Worm (Caenorhabditis elegans) whole organism, L4 larva: ENCODE results near the gene pph-6.

ENCODE experiments used
- F10B5.3 ChIP-seq: sonication (generic microtip); optimal IDR thresholded peaks from 2 replicates; lab custom pipeline; 2016; ENCODE audit warnings: mild to moderate bottlenecking, missing genetic modification characterization, missing compliant biosample characterization
- F37D6.2 ChIP-seq: sonication (generic microtip); optimal IDR thresholded peaks from 2 replicates; lab custom pipeline; 2016; ENCODE audit warnings: mild to moderate bottlenecking, missing genetic modification characterization, missing compliant biosample characterization
- F44E2.7 ChIP-seq: fragments of 200-800 bp; sonication (Bioruptor generic); IDR thresholded peaks from 2 replicates; pipeline ENCODE4 v2.1.2; 2022; ENCODE audit warnings: missing genetic modification characterization, missing compliant biosample characterization
- F49E8.2 ChIP-seq: sonication (generic microtip); optimal IDR thresholded peaks from 2 replicates; lab custom pipeline; 2016; ENCODE audit warnings: missing compliant biosample characterization, mild to moderate bottlenecking, missing genetic modification characterization, borderline replicate concordance
- R02D3.7 ChIP-seq: fragments of 150-350 bp; sonication (generic microtip); optimal IDR thresholded peaks from 3 replicates; lab custom pipeline; 2014; ENCODE audit warnings: missing biosample characterization, missing genetic modification characterization
- Y5F2A.4 ChIP-seq: fragments of 200-800 bp; sonication (Bioruptor generic); optimal IDR thresholded peaks from 2 replicates; lab custom pipeline; 2018; ENCODE audit warnings: mild to moderate bottlenecking, missing genetic modification characterization, missing compliant biosample characterization
- ZK337.2 ChIP-seq: fragments of 200-800 bp; sonication (Bioruptor generic); IDR thresholded peaks from 2 replicates; pipeline ENCODE4 v1.3.6; 2022; ENCODE audit warnings: missing genetic modification reagents, missing genetic modification characterization, missing compliant biosample characterization
- ZK546.5 ChIP-seq, 2 experiments: sonication (generic microtip); optimal IDR thresholded peaks; 2 replicates each; lab custom pipeline; 2017; ENCODE audit warnings: missing biosample characterization in 2 of 2, missing genetic modification characterization in 2 of 2
- aha-1 ChIP-seq: fragments of 150-350 bp; peaks from one replicate; lab custom pipeline; 2014; ENCODE audit warnings: missing biosample characterization, missing genetic modification characterization
- arid-1 ChIP-seq: fragments of 200-800 bp; sonication (Bioruptor generic); conservative IDR thresholded peaks from 2 replicates; pipeline ENCODE4 v1.3.6; 2022; ENCODE audit warnings: missing genetic modification reagents, missing genetic modification characterization, missing compliant biosample characterization
- ceh-20 ChIP-seq: fragments of 200-800 bp; sonication (Bioruptor generic); IDR thresholded peaks from 2 replicates; pipeline ENCODE4 v1.3.6; 2022; ENCODE audit warnings: missing genetic modification reagents, missing genetic modification characterization, missing compliant biosample characterization
- ceh-28 ChIP-seq: fragments of 150-350 bp; optimal IDR thresholded peaks from 2 replicates; lab custom pipeline; 2014; ENCODE audit warnings: missing biosample characterization, missing genetic modification reagents, missing genetic modification characterization
- ceh-44 ChIP-seq: fragments of 200-800 bp; sonication (Bioruptor generic); IDR thresholded peaks from 2 replicates; pipeline ENCODE4 v1.3.6; 2022; ENCODE audit warnings: missing genetic modification reagents, missing genetic modification characterization, missing compliant biosample characterization
- ceh-62 ChIP-seq: sonication (generic microtip); optimal IDR thresholded peaks from 2 replicates; lab custom pipeline; 2017; ENCODE audit warnings: missing biosample characterization, missing genetic modification characterization
- ceh-82 ChIP-seq: sonication (generic microtip); optimal IDR thresholded peaks from 2 replicates; lab custom pipeline; 2017; ENCODE audit warnings: missing biosample characterization, missing genetic modification characterization
- ctbp-1 ChIP-seq: fragments of 200-800 bp; sonication (Bioruptor generic); IDR thresholded peaks from 2 replicates; pipeline ENCODE4 v1.3.6; 2022; ENCODE audit warnings: missing genetic modification reagents, missing genetic modification characterization, missing compliant biosample characterization
- daf-12 ChIP-seq: fragments of 150-350 bp; optimal IDR thresholded peaks from 2 replicates; lab custom pipeline; 2014; ENCODE audit warnings: missing biosample characterization, missing genetic modification reagents, missing genetic modification characterization
- daf-8 ChIP-seq: fragments of 200-800 bp; sonication (Bioruptor generic); IDR thresholded peaks from 2 replicates; pipeline ENCODE4 v1.3.6; 2022; ENCODE audit warnings: missing genetic modification characterization, missing compliant biosample characterization
- dmd-6 ChIP-seq: fragments of 200-800 bp; sonication (Bioruptor generic); IDR thresholded peaks from 2 replicates; pipeline ENCODE4 v1.3.6; 2022; ENCODE audit warnings: missing genetic modification reagents, missing genetic modification characterization, missing compliant biosample characterization
- dve-1 ChIP-seq: sonication (generic microtip); optimal IDR thresholded peaks from 2 replicates; lab custom pipeline; 2017; ENCODE audit warnings: antibody characterized with exemption, mild to moderate bottlenecking, missing genetic modification characterization, missing compliant biosample characterization; ENCODE audit not compliant: insufficient read depth
- fos-1 ChIP-seq: fragments of 150-350 bp; optimal IDR thresholded peaks from 2 replicates; lab custom pipeline; 2014; ENCODE audit warnings: missing biosample characterization, missing genetic modification characterization
- hlh-11 ChIP-seq: fragments of 200-800 bp; sonication (Bioruptor generic); optimal IDR thresholded peaks from 2 replicates; lab custom pipeline; 2018; ENCODE audit warnings: mild to moderate bottlenecking, missing genetic modification characterization, missing compliant biosample characterization
- hlh-30 ChIP-seq: sonication (generic microtip); optimal IDR thresholded peaks from 2 replicates; lab custom pipeline; 2017; ENCODE audit warnings: antibody characterized with exemption, mild to moderate bottlenecking, missing genetic modification characterization, missing compliant biosample characterization; ENCODE audit not compliant: insufficient read depth
- lin-1 ChIP-seq: fragments of 200-800 bp; sonication (Bioruptor generic); IDR thresholded peaks from 2 replicates; pipeline ENCODE4 v1.3.6; 2022; ENCODE audit warnings: missing genetic modification reagents, missing genetic modification characterization, missing compliant biosample characterization
- lin-15B ChIP-seq: fragments of 150-350 bp; sonication (generic microtip); optimal IDR thresholded peaks from 3 replicates; lab custom pipeline; 2014; ENCODE audit warnings: missing biosample characterization, missing genetic modification characterization
- lin-29 ChIP-seq: fragments of 200-800 bp; sonication (Bioruptor generic); IDR thresholded peaks from 2 replicates; pipeline ENCODE4 v1.3.6; 2022; ENCODE audit warnings: missing genetic modification reagents, missing genetic modification characterization, missing compliant biosample characterization
- lin-39 ChIP-seq: fragments of 150-350 bp; optimal IDR thresholded peaks from 2 replicates; lab custom pipeline; 2014; ENCODE audit warnings: missing biosample characterization, missing genetic modification reagents, missing genetic modification characterization
- lir-3 ChIP-seq: sonication (generic microtip); optimal IDR thresholded peaks from 2 replicates; lab custom pipeline; 2016; ENCODE audit warnings: mild to moderate bottlenecking, missing genetic modification characterization, missing compliant biosample characterization
- lsy-2 ChIP-seq, 2 experiments: fragments of 150-350 bp in 1 of 2; sonication (generic microtip) in 1 of 2; optimal IDR thresholded peaks; 2 replicates each; lab custom pipeline; 2014 to 2017; ENCODE audit warnings: missing biosample characterization in 2 of 2, missing genetic modification characterization in 2 of 2
- madf-5 ChIP-seq, 2 experiments: fragments of 200-800 bp; sonication (Bioruptor generic); IDR thresholded peaks; 2 replicates each; pipeline ENCODE4 v1.3.6; 2022; ENCODE audit warnings: missing compliant biosample characterization in 2 of 2, missing genetic modification characterization in 2 of 2
- mdl-1 ChIP-seq, 2 experiments: fragments of 150-350 bp in 1 of 2; sonication (generic microtip) in 1 of 2; optimal IDR thresholded peaks; 2 replicates each; lab custom pipeline; 2014 to 2017; ENCODE audit warnings: missing biosample characterization in 2 of 2, missing genetic modification characterization in 2 of 2
- mxl-3 ChIP-seq: fragments of 200-800 bp; sonication (Bioruptor generic); optimal IDR thresholded peaks from 2 replicates; lab custom pipeline; 2018; ENCODE audit warnings: mild to moderate bottlenecking, missing genetic modification characterization, missing compliant biosample characterization
- nhr-102 ChIP-seq: sonication (generic microtip); optimal IDR thresholded peaks from 2 replicates; lab custom pipeline; 2016; ENCODE audit warnings: mild to moderate bottlenecking, missing genetic modification characterization, moderate library complexity, missing compliant biosample characterization
- nhr-11 ChIP-seq: fragments of 150-350 bp; optimal IDR thresholded peaks from 2 replicates; lab custom pipeline; 2014; ENCODE audit warnings: missing biosample characterization, missing genetic modification characterization
- nhr-25 ChIP-seq: sonication (generic microtip); optimal IDR thresholded peaks from 2 replicates; lab custom pipeline; 2017; ENCODE audit warnings: missing genetic modification characterization, mild to moderate bottlenecking, missing compliant biosample characterization, antibody characterized with exemption, moderate library complexity, borderline replicate concordance; ENCODE audit not compliant: insufficient read depth
- nhr-28 ChIP-seq: fragments of 150-350 bp; optimal IDR thresholded peaks from 2 replicates; lab custom pipeline; 2014; ENCODE audit warnings: missing biosample characterization, missing genetic modification characterization
- nhr-41 ChIP-seq: fragments of 200-800 bp; sonication (Bioruptor generic); IDR thresholded peaks from 2 replicates; pipeline ENCODE4 v1.3.6; 2022; ENCODE audit warnings: missing genetic modification reagents, missing genetic modification characterization, missing compliant biosample characterization
- nhr-77 ChIP-seq: fragments of 150-350 bp; optimal IDR thresholded peaks from 2 replicates; lab custom pipeline; 2014; ENCODE audit warnings: missing biosample characterization, missing genetic modification characterization
- pha-4 ChIP-seq, 2 experiments: fragments of 150-350 bp in 1 of 2; fragments of 200-800 bp in 1 of 2; sonication (Bioruptor generic) in 1 of 2; IDR thresholded peaks in 1 of 2; optimal IDR thresholded peaks in 1 of 2; 2 replicates each; pipeline versions ENCODE4 v1.3.6 to Lab custom; 2014 to 2022; ENCODE audit warnings: missing genetic modification characterization in 2 of 2, missing genetic modification reagents in 2 of 2, missing biosample characterization in 1 of 2, missing compliant biosample characterization in 1 of 2
- php-3 ChIP-seq: fragments of 200-800 bp; sonication (Bioruptor generic); IDR thresholded peaks from 2 replicates; pipeline ENCODE4 v1.3.6; 2022; ENCODE audit warnings: missing genetic modification reagents, missing genetic modification characterization, missing compliant biosample characterization
- sdz-12 ChIP-seq: fragments of 200-800 bp; sonication (Bioruptor generic); optimal IDR thresholded peaks from 2 replicates; lab custom pipeline; 2018; ENCODE audit warnings: mild to moderate bottlenecking, missing genetic modification characterization, missing compliant biosample characterization
- set-16 ChIP-seq: fragments of 200-800 bp; sonication (Bioruptor generic); IDR thresholded peaks from 2 replicates; pipeline ENCODE4 v1.3.6; 2022; ENCODE audit warnings: missing genetic modification reagents, missing genetic modification characterization, missing compliant biosample characterization
- tra-1 ChIP-seq: fragments of 200-800 bp; sonication (Bioruptor generic); IDR thresholded peaks from 2 replicates; pipeline ENCODE4 v1.3.6; 2022; ENCODE audit warnings: missing genetic modification reagents, missing genetic modification characterization, missing compliant biosample characterization
- unc-130 ChIP-seq: sonication (generic microtip); optimal IDR thresholded peaks from 2 replicates; lab custom pipeline; 2016; ENCODE audit warnings: missing genetic modification reagents, missing genetic modification characterization, missing compliant biosample characterization
- unc-39 ChIP-seq: sonication (generic microtip); optimal IDR thresholded peaks from 2 replicates; lab custom pipeline; 2017; ENCODE audit warnings: missing biosample characterization, missing genetic modification characterization
- vab-7 ChIP-seq: fragments of 200-800 bp; sonication (Bioruptor generic); IDR thresholded peaks from 2 replicates; pipeline ENCODE4 v1.3.6; 2022; ENCODE audit warnings: missing genetic modification reagents, missing genetic modification characterization, missing compliant biosample characterization
- zag-1 ChIP-seq: fragments of 150-350 bp; optimal IDR thresholded peaks from 2 replicates; lab custom pipeline; 2014; ENCODE audit warnings: missing biosample characterization, missing genetic modification characterization
- zfp-3 ChIP-seq: fragments of 200-800 bp; sonication (Bioruptor generic); conservative IDR thresholded peaks from 2 replicates; pipeline ENCODE4 v1.3.6; 2022; ENCODE audit warnings: missing genetic modification reagents, missing genetic modification characterization, missing compliant biosample characterization
- zip-11 ChIP-seq: fragments of 200-800 bp; sonication (Bioruptor generic); IDR thresholded peaks from 2 replicates; pipeline ENCODE4 v1.3.6; 2022; ENCODE audit warnings: missing genetic modification characterization, missing compliant biosample characterization
- ztf-11 ChIP-seq: fragments of 150-350 bp; optimal IDR thresholded peaks from 2 replicates; lab custom pipeline; 2014; ENCODE audit warnings: missing biosample characterization, missing genetic modification characterization
- ztf-7 ChIP-seq: fragments of 150-350 bp; optimal IDR thresholded peaks from 2 replicates; lab custom pipeline; 2014; ENCODE audit warnings: missing biosample characterization, missing genetic modification characterization

The pph-6 gene

ce11 chrIII:3505051-3505548 is 43.6 kb downstream of the pph-6 start, which contains the start of gene lias-1 (continued):
- TF ChIP-seq tra-1 (GFP tag; lab: Robert Waterston, UW) (no peak), Y5F2A.4 (GFP tag; lab: Kevin White, UChicago) (no peak), mxl-3 (GFP tag; lab: Kevin White, UChicago) (peak; percentile 79), lin-39 (tag; lab: Kevin White, UChicago) (no peak), zag-1 (tag; lab: Kevin White, UChicago) (no peak), zip-11 (no peak), php-3 (no peak), ceh-44 (GFP tag; lab: Robert Waterston, UW) (no peak), F44E2.7 (GFP tag; lab: Robert Waterston, UW) (no peak), ztf-11 (no peak), hlh-30 (tag; lab: Kevin White, UChicago) (peak; percentile 82), lin-1 (GFP tag; lab: Robert Waterston, UW) (no peak), ceh-62 (tag; lab: Kevin White, UChicago) (no peak), zfp-3 (GFP tag; lab: Robert Waterston, UW) (no peak), nhr-41 (no peak), sdz-12 (GFP tag; lab: Kevin White, UChicago) (no peak), hlh-11 (tag; lab: Kevin White, UChicago) (peak; percentile 69), unc-39 (tag; lab: Kevin White, UChicago) (no peak), mdl-1 (tag; optimal IDR thresholded peaks at IDR 0.05; lab: Kevin White, UChicago) (peak in 1 of 2 experiments; percentile 72), dmd-6 (GFP tag; lab: Robert Waterston, UW) (peak; percentile 24; the same call in 1 of the 2 replicates), nhr-28 (peak; percentile 68), lin-29 (no peak), R02D3.7 (tag; lab: Kevin White, UChicago) (no peak), nhr-102 (no peak), lin-15B (tag; lab: Kevin White, UChicago) (no peak), pha-4 (GFP tag; IDR thresholded peaks at IDR 0.05; lab: Robert Waterston, UW) (no peak), pha-4 (tag; optimal IDR thresholded peaks at IDR 0.05; lab: Kevin White, UChicago) (peak; percentile 33), lsy-2 (tag; optimal IDR thresholded peaks at IDR 0.05; lab: Kevin White, UChicago) (peak; percentile 83 to 98), arid-1 (GFP tag; lab: Robert Waterston, UW) (peak; percentile 30; the same call in 1 of the 2 replicates), ctbp-1 (no peak), daf-8 (GFP tag; lab: Robert Waterston, UW) (no peak), fos-1 (no peak), unc-130 (GFP tag; lab: Kevin White, UChicago) (peak; percentile 8), ZK337.2 (GFP tag; lab: Robert Waterston, UW) (no peak), nhr-25 (peak; percentile 55), nhr-11 (tag; lab: Kevin White, UChicago) (peak; percentile 70), daf-12 (tag; lab: Kevin White, UChicago) (no peak), vab-7 (GFP tag; lab: Robert Waterston, UW) (0 out of 2 replicates have a peak, but pooled peaks have one; percentile 27), dve-1 (tag; lab: Kevin White, UChicago) (peak; percentile 69), ZK546.5 (tag; optimal IDR thresholded peaks at IDR 0.05; lab: Kevin White, UChicago) (peak in 1 of 2 experiments; percentile 32), nhr-77 (tag; lab: Kevin White, UChicago) (peak; percentile 84), F49E8.2 (tag; lab: Kevin White, UChicago) (no peak), F37D6.2 (no peak), ceh-20 (no peak), ztf-7 (peak; percentile 6), aha-1 (no peak), madf-5 (GFP tag; IDR thresholded peaks at IDR 0.05; lab: Robert Waterston, UW) (no peak), ceh-28 (tag; lab: Kevin White, UChicago) (no peak), F10B5.3 (tag; lab: Kevin White, UChicago) (no peak), ceh-82 (tag; lab: Kevin White, UChicago) (no peak), lir-3 (tag; lab: Kevin White, UChicago) (no peak), set-16 (GFP tag; lab: Robert Waterston, UW) (no peak)
